Worm (Caenorhabditis elegans) whole organism, L4/young adult: ENCODE results near the gene his-5.
"Not testable (repeated sequence)": the region's sequence is repeated elsewhere in the genome, so short reads cannot be mapped to it uniquely, and the experiment has no call there.

Source experiments
- W03F9.2 ChIP-seq: fragments of 150-350 bp; optimal IDR thresholded peaks from 2 replicates; lab custom pipeline; 2014; ENCODE audit warnings: missing biosample characterization, missing genetic modification characterization
- dao-5 ChIP-seq: sonication (generic microtip); optimal IDR thresholded peaks from 2 replicates; lab custom pipeline; 2016; ENCODE audit warnings: missing genotype, missing genetic modification characterization, moderate library complexity, missing compliant biosample characterization
- him-1 ChIP-seq: sonication (generic microtip); optimal IDR thresholded peaks from 2 replicates; lab custom pipeline; 2016; ENCODE audit warnings: missing genotype, missing genetic modification reagents, missing genetic modification characterization, missing compliant biosample characterization

The his-5 gene

ce11 chrV:8569172-8569571, 34.2 kb downstream of the his-5 start:
- TF ChIP-seq dao-5: no peak
- TF ChIP-seq him-1 (tag; lab: Kevin White, UChicago): no peak
- no peak for TF ChIP-seq W03F9.2

DNA sequence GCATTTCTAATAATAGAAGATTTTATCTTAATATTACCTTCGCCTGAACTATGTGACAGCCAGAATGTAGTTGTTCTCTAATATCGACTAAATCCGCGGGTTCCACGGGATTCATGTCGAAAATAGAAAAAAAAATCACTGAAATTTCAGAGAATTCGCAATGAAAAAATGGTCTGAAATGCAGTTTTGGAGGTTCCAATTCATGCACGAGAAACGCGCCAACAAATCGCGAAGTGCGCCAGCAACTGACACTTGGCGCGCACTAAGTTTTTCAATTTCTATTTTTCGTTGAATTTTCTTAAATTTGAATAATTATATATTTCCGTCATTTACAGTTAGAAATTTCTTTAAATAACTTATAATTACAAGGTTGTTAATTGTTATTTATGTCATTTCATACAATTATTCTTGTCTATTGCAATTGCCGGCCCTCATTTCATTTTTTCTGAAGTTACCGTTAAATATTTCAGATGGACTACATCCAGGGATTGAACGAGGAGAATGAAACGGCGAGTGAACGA, 34.9 kb downstream of the his-5 start, which contains the start of the genes F25G6.9 and symk-1:
TSS of gene F25G6.9 (minus strand) at position 160 of the 521 bp plus-strand sequence.
TSS of gene symk-1 (plus strand) at position 471 of the 521 bp plus-strand sequence.
- peak; percentile 70 for TF ChIP-seq W03F9.2
- TF ChIP-seq dao-5: no peak

DNA sequence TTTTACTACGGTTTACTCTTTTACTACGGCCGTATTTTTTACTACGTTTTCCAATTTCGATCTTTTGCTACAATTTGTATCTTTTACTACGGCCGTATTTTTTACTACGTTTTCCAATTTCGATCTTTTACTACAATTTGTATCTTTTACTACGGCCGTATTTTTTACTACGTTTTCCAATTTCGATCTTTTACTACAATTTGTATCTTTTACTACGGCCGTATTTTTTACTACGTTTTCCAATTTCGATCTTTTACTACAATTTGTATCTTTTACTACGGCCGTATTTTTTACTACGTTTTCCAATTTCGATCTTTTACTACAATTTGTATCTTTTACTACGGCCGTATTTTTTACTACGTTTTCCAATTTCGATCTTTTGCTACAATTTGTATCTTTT, 39.7 kb downstream of the his-5 start, which contains the start of gene F25G6.1:
TSS of gene F25G6.1 (plus strand) at position 301 of the 400 bp plus-strand sequence.
- not testable (repeated sequence) for TF ChIP-seq dao-5; him-1 (tag; lab: Kevin White, UChicago); W03F9.2

ce11 chrV:8580961-8581360, 45.9 kb downstream of the his-5 start, which contains the start of gene C10B5.1:
TSS of gene C10B5.1 (plus strand) at chrV:8581261.
- no peak for TF ChIP-seq W03F9.2
- TF ChIP-seq him-1 (tag; lab: Kevin White, UChicago): no peak
- no peak for TF ChIP-seq dao-5
